Fruit fly (Drosophila melanogaster) whole organism, embryonic: ENCODE measurements around the gene CG2818.

Experiments used
- CG10209 ChIP-seq: fragments of 200-800 bp; sonication (Bioruptor generic); optimal IDR thresholded peaks from 3 replicates; lab custom pipeline; 2017; ENCODE audit warnings: missing biosample characterization, mild to moderate bottlenecking, missing genetic modification characterization, missing genetic modification reagents
- CG10654 ChIP-seq: fragments of 200-800 bp; sonication (Bioruptor generic); optimal IDR thresholded peaks from 2 replicates; lab custom pipeline; 2016; ENCODE audit warnings: missing biosample characterization, missing genetic modification characterization
- CG11696 ChIP-seq: fragments of 200-800 bp; sonication (Bioruptor generic); IDR thresholded peaks from 2 replicates; pipeline ENCODE4 v1.3.6; 2022; ENCODE audit warnings: missing biosample characterization, missing genetic modification characterization
- CG12071 ChIP-seq: fragments of 200-800 bp; sonication (Bioruptor generic); optimal IDR thresholded peaks from 3 replicates; lab custom pipeline; 2018; ENCODE audit warnings: missing biosample characterization, mild to moderate bottlenecking, missing genetic modification characterization
- CG12219 ChIP-seq: fragments of 200-800 bp; sonication (Bioruptor generic); optimal IDR thresholded peaks from 3 replicates; lab custom pipeline; 2018; ENCODE audit warnings: missing biosample characterization, mild to moderate bottlenecking, missing genetic modification characterization
- CG12769 ChIP-seq: fragments of 200-800 bp; sonication (Bioruptor generic); optimal IDR thresholded peaks from 2 replicates; lab custom pipeline; 2019; ENCODE audit warnings: missing biosample characterization, mild to moderate bottlenecking, missing genetic modification characterization, moderate library complexity
- CG13424 ChIP-seq: fragments of 200-800 bp; sonication (Bioruptor generic); optimal IDR thresholded peaks from 2 replicates; lab custom pipeline; 2019; ENCODE audit warnings: missing biosample characterization, mild to moderate bottlenecking, missing genetic modification characterization, moderate library complexity
- CG13894 ChIP-seq: fragments of 200-800 bp; sonication (Bioruptor generic); optimal IDR thresholded peaks from 3 replicates; lab custom pipeline; 2018; ENCODE audit warnings: missing biosample characterization, mild to moderate bottlenecking, missing genetic modification characterization, moderate library complexity
- CG14667 ChIP-seq: fragments of 200-800 bp; sonication (Bioruptor generic); IDR thresholded peaks from 2 replicates; pipeline ENCODE4 v1.3.6; 2022; ENCODE audit warnings: missing biosample characterization, missing genetic modification characterization
- CG1529 ChIP-seq: fragments of 200-800 bp; sonication (Bioruptor generic); optimal IDR thresholded peaks from 3 replicates; lab custom pipeline; 2018; ENCODE audit warnings: missing biosample characterization, missing genetic modification characterization
- CG15514 ChIP-seq: fragments of 200-800 bp; sonication (Bioruptor generic); optimal IDR thresholded peaks from 3 replicates; lab custom pipeline; 2017; ENCODE audit warnings: missing biosample characterization, missing genetic modification characterization, mild to moderate bottlenecking, moderate library complexity, missing genetic modification reagents
- CG17612 ChIP-seq: fragments of 200-800 bp; sonication (Bioruptor generic); IDR thresholded peaks from 2 replicates; pipeline ENCODE4 v1.3.6; 2022; ENCODE audit warnings: missing biosample characterization, missing genetic modification characterization
- CG18599 ChIP-seq: fragments of 200-800 bp; sonication (Bioruptor generic); optimal IDR thresholded peaks from 3 replicates; lab custom pipeline; 2017; ENCODE audit warnings: missing biosample characterization, missing genetic modification characterization, mild to moderate bottlenecking, moderate library complexity, missing genetic modification reagents
- CG18619 ChIP-seq: fragments of 200-800 bp; sonication (Bioruptor generic); optimal IDR thresholded peaks from 3 replicates; lab custom pipeline; 2017; ENCODE audit warnings: missing biosample characterization, mild to moderate bottlenecking, missing genetic modification characterization
- CG18764 ChIP-seq: fragments of 200-800 bp; sonication (Bioruptor generic); optimal IDR thresholded peaks from 3 replicates; lab custom pipeline; 2016; ENCODE audit warnings: missing biosample characterization, missing genetic modification characterization
- CG2120 ChIP-seq: fragments of 200-800 bp; sonication (Bioruptor generic); optimal IDR thresholded peaks from 3 replicates; lab custom pipeline; 2016; ENCODE audit warnings: missing biosample characterization, missing genetic modification characterization
- CG30403 ChIP-seq: fragments of 200-800 bp; sonication (Bioruptor generic); optimal IDR thresholded peaks from 3 replicates; lab custom pipeline; 2016; ENCODE audit warnings: missing biosample characterization, missing genetic modification characterization
- CG42726 ChIP-seq: fragments of 200-800 bp; sonication (Bioruptor generic); IDR thresholded peaks from 2 replicates; pipeline ENCODE4 v1.3.6; 2022; ENCODE audit warnings: missing biosample characterization, missing genetic modification characterization; ENCODE audit not compliant: partially characterized antibody
- CG4424 ChIP-seq: fragments of 200-800 bp; sonication (Bioruptor generic); optimal IDR thresholded peaks from 3 replicates; lab custom pipeline; 2016; ENCODE audit warnings: missing biosample characterization, missing genetic modification characterization
- CG6813 ChIP-seq: fragments of 200-800 bp; sonication (Bioruptor generic); optimal IDR thresholded peaks from 2 replicates; lab custom pipeline; 2017; ENCODE audit warnings: missing biosample characterization, missing genetic modification characterization, mild to moderate bottlenecking, moderate library complexity, missing genetic modification reagents
- CG9727 ChIP-seq: fragments of 200-800 bp; sonication (Bioruptor generic); optimal IDR thresholded peaks from 3 replicates; lab custom pipeline; 2017; ENCODE audit warnings: missing biosample characterization, mild to moderate bottlenecking, missing genetic modification characterization
- CoRest ChIP-seq: fragments of 200-800 bp; sonication (Bioruptor generic); optimal IDR thresholded peaks from 3 replicates; lab custom pipeline; 2018; ENCODE audit warnings: missing biosample characterization, mild to moderate bottlenecking, missing genetic modification characterization, moderate library complexity
- Eip74EF ChIP-seq, 2 experiments: fragments of 200-800 bp in 1 of 2; fragments of >200 bp in 1 of 2; sonication (Bioruptor generic) in 1 of 2; optimal IDR thresholded peaks; 2 replicates each; lab custom pipeline; 2017 to 2019; ENCODE audit warnings: missing biosample characterization in 2 of 2, missing genetic modification characterization in 2 of 2, mild to moderate bottlenecking in 1 of 2, moderate library complexity in 1 of 2
- Fer3 ChIP-seq: fragments of 200-800 bp; sonication (Bioruptor generic); optimal IDR thresholded peaks from 2 replicates; lab custom pipeline; 2018; ENCODE audit warnings: missing biosample characterization, mild to moderate bottlenecking, missing genetic modification characterization, moderate library complexity
- Gug ChIP-seq: fragments of 200-800 bp; sonication (Bioruptor generic); IDR thresholded peaks from 4 replicates; pipeline ENCODE4 v1.3.6; 2022; ENCODE audit warnings: missing biosample characterization, missing genetic modification characterization
- Myb ChIP-seq: fragments of 200-800 bp; sonication (Bioruptor generic); optimal IDR thresholded peaks from 2 replicates; lab custom pipeline; 2016; ENCODE audit warnings: missing biosample characterization, missing genetic modification characterization
- NfI ChIP-seq: fragments of 200-800 bp; sonication (Bioruptor generic); optimal IDR thresholded peaks from 3 replicates; lab custom pipeline; 2018; ENCODE audit warnings: missing biosample characterization, mild to moderate bottlenecking, missing genetic modification characterization, moderate library complexity
- PHDP ChIP-seq: fragments of 200-800 bp; sonication (Bioruptor generic); optimal IDR thresholded peaks from 3 replicates; lab custom pipeline; 2018; ENCODE audit warnings: missing biosample characterization, mild to moderate bottlenecking, missing genetic modification characterization, moderate library complexity
- Ravus ChIP-seq: fragments of 200-800 bp; sonication (Bioruptor generic); IDR thresholded peaks from 2 replicates; pipeline ENCODE4 v1.3.6; 2022; ENCODE audit warnings: missing biosample characterization, missing genetic modification characterization
- Sox100B ChIP-seq: fragments of 200-800 bp; sonication (Bioruptor generic); optimal IDR thresholded peaks from 3 replicates; lab custom pipeline; 2018; ENCODE audit warnings: missing biosample characterization, mild to moderate bottlenecking, missing genetic modification characterization
- TFAM ChIP-seq: fragments of 200-800 bp; sonication (Bioruptor generic); optimal IDR thresholded peaks from 2 replicates; lab custom pipeline; 2017; ENCODE audit warnings: missing biosample characterization, missing genetic modification characterization, inconsistent platforms
- Xrp1 ChIP-seq: fragments of 200-800 bp; sonication (Bioruptor generic); IDR thresholded peaks from 2 replicates; pipeline ENCODE4 v1.3.6; 2022; ENCODE audit warnings: missing biosample characterization, missing genetic modification characterization
- bsh ChIP-seq, 2 experiments: fragments of 200-800 bp; sonication (Bioruptor generic); optimal IDR thresholded peaks; 2 replicates each; lab custom pipeline; 2017 to 2018; ENCODE audit warnings: mild to moderate bottlenecking in 2 of 2, missing biosample characterization in 2 of 2, missing genetic modification characterization in 2 of 2, moderate library complexity in 1 of 2
- chinmo ChIP-seq: fragments of 200-800 bp; sonication (Bioruptor generic); IDR thresholded peaks from 4 replicates; pipeline ENCODE4 v1.3.6; 2022; ENCODE audit warnings: missing biosample characterization, missing genetic modification characterization; ENCODE audit not compliant: partially characterized antibody
- chn ChIP-seq: fragments of 200-800 bp; sonication (Bioruptor generic); optimal IDR thresholded peaks from 2 replicates; lab custom pipeline; 2016; ENCODE audit warnings: missing biosample characterization, missing genetic modification characterization
- cwo ChIP-seq: fragments of 200-800 bp; sonication (Bioruptor generic); optimal IDR thresholded peaks from 3 replicates; lab custom pipeline; 2017; ENCODE audit warnings: missing biosample characterization, missing genetic modification characterization, mild to moderate bottlenecking, moderate library complexity, missing genetic modification reagents
- dysf ChIP-seq: fragments of 200-800 bp; sonication (Bioruptor generic); IDR thresholded peaks from 3 replicates; pipeline ENCODE4 v1.3.6; 2022; ENCODE audit warnings: missing biosample characterization, missing genetic modification characterization
- grn ChIP-seq: fragments of 200-800 bp; sonication (Bioruptor generic); optimal IDR thresholded peaks from 3 replicates; lab custom pipeline; 2017; ENCODE audit warnings: missing biosample characterization, missing genetic modification characterization
- h ChIP-seq: fragments of >200 bp; optimal IDR thresholded peaks from 2 replicates; lab custom pipeline; 2017
- hkb ChIP-seq, 2 experiments: fragments of 200-800 bp in 1 of 2; fragments of >200 bp in 1 of 2; sonication (Bioruptor generic) in 1 of 2; IDR thresholded peaks in 1 of 2; optimal IDR thresholded peaks in 1 of 2; 2 replicates each; pipeline versions ENCODE4 v1.3.6 to Lab custom; 2017 to 2022; ENCODE audit warnings: missing biosample characterization in 1 of 2, missing genetic modification characterization in 1 of 2
- kah ChIP-seq: fragments of 200-800 bp; sonication (Bioruptor generic); optimal IDR thresholded peaks from 2 replicates; lab custom pipeline; 2018; ENCODE audit warnings: missing biosample characterization, mild to moderate bottlenecking, missing genetic modification characterization
- klu ChIP-seq: fragments of 200-800 bp; sonication (Bioruptor generic); IDR thresholded peaks from 2 replicates; pipeline ENCODE4 v1.3.6; 2022; ENCODE audit warnings: missing biosample characterization, missing genetic modification characterization
- lilli ChIP-seq: fragments of 200-800 bp; sonication (Bioruptor generic); optimal IDR thresholded peaks from 3 replicates; lab custom pipeline; 2016; ENCODE audit warnings: missing biosample characterization, missing genetic modification characterization
- odd ChIP-seq: fragments of 200-800 bp; sonication (Bioruptor generic); optimal IDR thresholded peaks from 2 replicates; lab custom pipeline; 2017; ENCODE audit warnings: missing biosample characterization, mild to moderate bottlenecking, missing genetic modification characterization
- psq ChIP-seq: fragments of 200-800 bp; sonication (Bioruptor generic); optimal IDR thresholded peaks from 2 replicates; lab custom pipeline; 2017; ENCODE audit warnings: missing biosample characterization, missing genetic modification characterization
- rib ChIP-seq: fragments of 200-800 bp; sonication (Bioruptor generic); IDR thresholded peaks from 2 replicates; pipeline ENCODE4 v1.3.6; 2022; ENCODE audit warnings: missing biosample characterization, missing genetic modification characterization
- scrt ChIP-seq: fragments of 200-800 bp; sonication (Bioruptor generic); optimal IDR thresholded peaks from 2 replicates; lab custom pipeline; 2018; ENCODE audit warnings: missing biosample characterization, mild to moderate bottlenecking, missing genetic modification characterization, moderate library complexity
- sens-2 ChIP-seq: fragments of 200-800 bp; sonication (Bioruptor generic); IDR thresholded peaks from 2 replicates; pipeline ENCODE4 v1.3.6; 2022; ENCODE audit warnings: missing biosample characterization, missing genetic modification characterization
- sug ChIP-seq: fragments of 200-800 bp; optimal IDR thresholded peaks from 2 replicates; lab custom pipeline; 2019; ENCODE audit warnings: missing biosample characterization, mild to moderate bottlenecking, missing genetic modification characterization, moderate library complexity
- tap ChIP-seq: fragments of 200-800 bp; optimal IDR thresholded peaks from 3 replicates; lab custom pipeline; 2019; ENCODE audit warnings: missing biosample characterization, mild to moderate bottlenecking, missing genetic modification characterization, moderate library complexity

The CG2818 gene

dm6 chr2L:3719414-3719959, 6.3 kb downstream of the CG2818 start (continued):
- TF ChIP-seq lilli (peak; percentile 23), chn (no peak), CG4424 (GFP tag; lab: Kevin White, UChicago) (peak; percentile 36), sug (peak; percentile 30), cwo (GFP tag; lab: Kevin White, UChicago) (peak; percentile 17), Sox100B (GFP tag; lab: Kevin White, UChicago) (peak; percentile 39), CG13424 (tag; lab: Kevin White, UChicago) (peak; percentile 31), rib (GFP tag; lab: Robert Waterston, UW) (no peak), hkb (optimal IDR thresholded peaks at IDR 0.05; lab: Kevin White, UChicago) (no peak), hkb (GFP tag; IDR thresholded peaks at IDR 0.05; lab: Robert Waterston, UW) (0 out of 2 replicates have a peak, but pooled peaks have one; percentile 23), scrt (peak; percentile 19), dysf (GFP tag; lab: Robert Waterston, UW) (peak; percentile 22; the same call in 1 of the 3 replicates), CG30403 (peak; percentile 13), CG2120 (GFP tag; lab: Kevin White, UChicago) (peak; percentile 46), Xrp1 (GFP tag; lab: Robert Waterston, UW) (0 out of 2 replicates have a peak, but pooled peaks have one; percentile 21), tap (peak; percentile 17), CG12219 (peak; percentile 21), CG6813 (GFP tag; lab: Kevin White, UChicago) (peak; percentile 29), bsh (GFP tag; optimal IDR thresholded peaks at IDR 0.05; lab: Kevin White, UChicago) (peak in 1 of 2 experiments; percentile 43), CG10654 (peak; percentile 8), PHDP (tag; lab: Kevin White, UChicago) (peak; percentile 36), CG12071 (GFP tag; lab: Kevin White, UChicago) (peak; percentile 23), CG12769 (peak; percentile 48), CoRest (peak; percentile 41), CG18619 (GFP tag; lab: Kevin White, UChicago) (peak; percentile 8), CG15514 (GFP tag; lab: Kevin White, UChicago) (peak; percentile 1)
- TF ChIP-seq, all 482 proteins: peak for 57

DNA sequence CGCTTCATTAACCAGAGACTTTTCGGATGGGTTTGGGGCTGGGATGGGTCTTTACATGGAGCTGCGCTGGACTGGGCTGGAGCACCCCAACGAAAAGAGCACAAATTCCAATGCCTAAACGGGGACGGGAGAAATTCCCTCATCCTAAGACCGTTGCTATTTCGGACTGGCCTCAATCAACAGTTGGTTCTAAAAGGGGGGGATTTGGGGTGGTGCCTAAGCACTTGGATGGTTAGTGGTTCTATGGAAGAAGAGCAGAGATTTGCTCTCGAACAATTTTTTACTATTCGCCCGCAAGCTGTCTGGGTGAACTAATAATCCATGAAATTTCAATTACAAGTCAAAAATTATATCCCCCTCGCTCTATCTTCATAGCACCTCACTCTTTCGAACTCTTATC, 16.5 kb downstream of the CG2818 start:
- TF ChIP-seq psq (no peak), CG18764 (GFP tag; lab: Kevin White, UChicago) (no peak), chinmo (GFP tag; lab: Robert Waterston, UW) (0 out of 4 replicates have a peak, but pooled peaks have one; percentile 40), Fer3 (no peak), CG10209 (GFP tag; lab: Kevin White, UChicago) (no peak), CG14667 (no peak), NfI (GFP tag; lab: Kevin White, UChicago) (no peak), grn (GFP tag; lab: Kevin White, UChicago) (no peak), sens-2 (GFP tag; lab: Robert Waterston, UW) (no peak), CG9727 (GFP tag; lab: Kevin White, UChicago) (no peak), CG17612 (GFP tag; lab: Robert Waterston, UW) (no peak), Eip74EF (GFP tag; optimal IDR thresholded peaks at IDR 0.05; lab: Kevin White, UChicago) (no peak), kah (GFP tag; lab: Kevin White, UChicago) (peak; percentile 41), scrt (peak; percentile 94), CG1529 (GFP tag; lab: Kevin White, UChicago) (no peak), CG42726 (GFP tag; lab: Robert Waterston, UW) (no peak), CG13894 (tag; lab: Kevin White, UChicago) (no peak), CG11696 (GFP tag; lab: Robert Waterston, UW) (no peak), h (no peak), Ravus (GFP tag; lab: Robert Waterston, UW) (no peak), klu (GFP tag; lab: Robert Waterston, UW) (no peak), Myb (GFP tag; lab: Kevin White, UChicago) (no peak), odd (no peak), CG18599 (GFP tag; lab: Kevin White, UChicago) (peak; percentile 4), TFAM (GFP tag; lab: Kevin White, UChicago) (no peak), Gug (GFP tag; lab: Robert Waterston, UW) (no peak)
